Fruit fly (Drosophila melanogaster) whole organism, embryonic: Measurements from ENCODE around the gene Cyp4d14.

ENCODE experiments used
- Blimp-1 ChIP-seq: fragments of 200-800 bp; sonication (Bioruptor generic); optimal IDR thresholded peaks from 3 replicates; lab custom pipeline; 2018; ENCODE audit warnings: missing biosample characterization, missing genetic modification characterization, mild to moderate bottlenecking, moderate library complexity, missing genetic modification reagents
- CG10462 ChIP-seq: fragments of 200-800 bp; sonication (Bioruptor generic); optimal IDR thresholded peaks from 2 replicates; lab custom pipeline; 2016; ENCODE audit warnings: missing biosample characterization, missing genetic modification characterization
- CG10959 ChIP-seq: fragments of 200-800 bp; sonication (Bioruptor generic); IDR thresholded peaks from 2 replicates; pipeline ENCODE4 v1.3.6; 2022; ENCODE audit warnings: missing biosample characterization, missing genetic modification characterization
- CG11093 ChIP-seq: fragments of 200-800 bp; sonication (Bioruptor generic); IDR thresholded peaks from 3 replicates; pipeline ENCODE4 v1.3.6; 2022; ENCODE audit warnings: missing biosample characterization, missing genetic modification characterization
- CG11560 ChIP-seq: fragments of 200-800 bp; sonication (Bioruptor generic); IDR thresholded peaks from 3 replicates; pipeline ENCODE4 v1.3.6; 2022; ENCODE audit warnings: missing biosample characterization, missing genetic modification characterization
- CG11695 ChIP-seq: fragments of 200-800 bp; sonication (Bioruptor generic); IDR thresholded peaks from 3 replicates; pipeline ENCODE4 v1.3.6; 2022; ENCODE audit warnings: missing biosample characterization, missing genetic modification characterization
- CG12744 ChIP-seq: fragments of 200-800 bp; sonication (Bioruptor generic); optimal IDR thresholded peaks from 2 replicates; lab custom pipeline; 2016; ENCODE audit warnings: missing biosample characterization, missing genetic modification characterization
- CG14014 ChIP-seq: fragments of 200-800 bp; sonication (Bioruptor generic); IDR thresholded peaks from 2 replicates; pipeline ENCODE4 v1.3.6; 2022; ENCODE audit warnings: missing biosample characterization, missing genetic modification characterization
- CG15269 ChIP-seq: fragments of 200-800 bp; sonication (Bioruptor generic); optimal IDR thresholded peaks from 2 replicates; lab custom pipeline; 2018; ENCODE audit warnings: missing biosample characterization, mild to moderate bottlenecking, missing genetic modification characterization, moderate library complexity
- CG17359 ChIP-seq: fragments of 200-800 bp; sonication (Bioruptor generic); optimal IDR thresholded peaks from 3 replicates; lab custom pipeline; 2018; ENCODE audit warnings: missing biosample characterization, mild to moderate bottlenecking, missing genetic modification characterization, moderate library complexity
- CG18011 ChIP-seq: fragments of 200-800 bp; sonication (Bioruptor generic); optimal IDR thresholded peaks from 2 replicates; lab custom pipeline; 2017; ENCODE audit warnings: missing biosample characterization, missing genetic modification characterization, mild to moderate bottlenecking, moderate library complexity, missing genotype
- CG30403 ChIP-seq: fragments of 200-800 bp; sonication (Bioruptor generic); optimal IDR thresholded peaks from 3 replicates; lab custom pipeline; 2016; ENCODE audit warnings: missing biosample characterization, missing genetic modification characterization
- CG30431 ChIP-seq: fragments of 200-800 bp; sonication (Bioruptor generic); optimal IDR thresholded peaks from 2 replicates; lab custom pipeline; 2017; ENCODE audit warnings: missing biosample characterization, missing genetic modification characterization
- CG3065 ChIP-seq: fragments of 200-800 bp; sonication (Bioruptor generic); optimal IDR thresholded peaks from 2 replicates; lab custom pipeline; 2016; ENCODE audit warnings: missing biosample characterization, missing genetic modification characterization
- CG34422 ChIP-seq: fragments of 200-800 bp; sonication (Bioruptor generic); IDR thresholded peaks from 3 replicates; pipeline ENCODE4 v1.3.6; 2022; ENCODE audit warnings: missing biosample characterization, missing genetic modification characterization
- CG3847 ChIP-seq: fragments of 200-800 bp; sonication (Bioruptor generic); IDR thresholded peaks from 2 replicates; pipeline ENCODE4 v1.3.6; 2022; ENCODE audit warnings: missing biosample characterization, missing genetic modification characterization
- CG8944 ChIP-seq: fragments of 200-800 bp; sonication (Bioruptor generic); optimal IDR thresholded peaks from 3 replicates; lab custom pipeline; 2016; ENCODE audit warnings: missing biosample characterization, missing genetic modification characterization
- CG9215 ChIP-seq: fragments of 200-800 bp; sonication (Bioruptor generic); IDR thresholded peaks from 2 replicates; pipeline ENCODE4 v1.3.6; 2022; ENCODE audit warnings: missing biosample characterization, missing genetic modification characterization
- CG9876 ChIP-seq: fragments of 200-800 bp; sonication (Bioruptor generic); optimal IDR thresholded peaks from 2 replicates; lab custom pipeline; 2016; ENCODE audit warnings: missing biosample characterization, missing genetic modification characterization
- Dip3 ChIP-seq: fragments of 200-800 bp; sonication (Bioruptor generic); optimal IDR thresholded peaks from 3 replicates; lab custom pipeline; 2016; ENCODE audit warnings: missing biosample characterization, missing genetic modification characterization
- E2f2 ChIP-seq: fragments of 200-800 bp; sonication (Bioruptor generic); IDR thresholded peaks from 2 replicates; pipeline ENCODE4 v1.3.6; 2022; ENCODE audit warnings: missing biosample characterization, missing genetic modification characterization
- Gug ChIP-seq: fragments of 200-800 bp; sonication (Bioruptor generic); IDR thresholded peaks from 4 replicates; pipeline ENCODE4 v1.3.6; 2022; ENCODE audit warnings: missing biosample characterization, missing genetic modification characterization
- HLH3B ChIP-seq: fragments of 200-800 bp; sonication (Bioruptor generic); IDR thresholded peaks from 2 replicates; pipeline ENCODE4 v1.3.6; 2022; ENCODE audit warnings: missing biosample characterization, missing genetic modification characterization
- Poxn ChIP-seq: fragments of 200-800 bp; sonication (Bioruptor generic); IDR thresholded peaks from 2 replicates; pipeline ENCODE4 v1.3.6; 2022; ENCODE audit warnings: missing biosample characterization, missing genetic modification characterization
- Rfx ChIP-seq: fragments of 200-800 bp; sonication (Bioruptor generic); IDR thresholded peaks from 2 replicates; pipeline ENCODE4 v1.3.6; 2022; ENCODE audit warnings: missing biosample characterization, missing genetic modification characterization
- Rx ChIP-seq: fragments of 200-800 bp; sonication (Bioruptor generic); IDR thresholded peaks from 2 replicates; pipeline ENCODE4 v1.3.6; 2022; ENCODE audit warnings: missing biosample characterization, missing genetic modification characterization
- Side ChIP-seq: fragments of 200-800 bp; sonication (Bioruptor generic); optimal IDR thresholded peaks from 2 replicates; lab custom pipeline; 2016; ENCODE audit warnings: missing biosample characterization, missing genetic modification characterization
- Six4 ChIP-seq: fragments of 200-800 bp; sonication (Bioruptor generic); optimal IDR thresholded peaks from 2 replicates; lab custom pipeline; 2016; ENCODE audit warnings: missing biosample characterization, missing genetic modification characterization
- Sox102F ChIP-seq: fragments of 200-800 bp; sonication (Bioruptor generic); optimal IDR thresholded peaks from 2 replicates; lab custom pipeline; 2018; ENCODE audit warnings: missing biosample characterization, mild to moderate bottlenecking, missing genetic modification characterization, moderate library complexity
- Xbp1 ChIP-seq: fragments of 200-800 bp; sonication (Bioruptor generic); optimal IDR thresholded peaks from 3 replicates; lab custom pipeline; 2016; ENCODE audit warnings: missing biosample characterization, mild to moderate bottlenecking, missing genetic modification characterization
- ase ChIP-seq: fragments of 200-800 bp; sonication (Bioruptor generic); IDR thresholded peaks from 3 replicates; pipeline ENCODE4 v1.3.6; 2022; ENCODE audit warnings: missing biosample characterization, missing genetic modification characterization
- bcd ChIP-seq: fragments of 200-800 bp; sonication (Bioruptor generic); optimal IDR thresholded peaks from 2 replicates; lab custom pipeline; 2017; ENCODE audit warnings: missing biosample characterization, mild to moderate bottlenecking, missing genetic modification characterization
- cg ChIP-seq: fragments of 200-800 bp; sonication (Bioruptor generic); optimal IDR thresholded peaks from 3 replicates; lab custom pipeline; 2019; ENCODE audit warnings: missing biosample characterization, mild to moderate bottlenecking, missing genetic modification characterization, moderate library complexity
- grn ChIP-seq: fragments of 200-800 bp; sonication (Bioruptor generic); optimal IDR thresholded peaks from 3 replicates; lab custom pipeline; 2017; ENCODE audit warnings: missing biosample characterization, missing genetic modification characterization
- gsb-n ChIP-seq: fragments of 200-800 bp; sonication (Bioruptor generic); optimal IDR thresholded peaks from 3 replicates; lab custom pipeline; 2018; ENCODE audit warnings: missing biosample characterization, mild to moderate bottlenecking, missing genetic modification characterization
- her ChIP-seq: fragments of 200-800 bp; sonication (Bioruptor generic); optimal IDR thresholded peaks from 2 replicates; lab custom pipeline; 2016; ENCODE audit warnings: missing biosample characterization, missing genetic modification characterization
- ind ChIP-seq: fragments of 200-800 bp; sonication (Bioruptor generic); optimal IDR thresholded peaks from 3 replicates; lab custom pipeline; 2016; ENCODE audit warnings: missing biosample characterization, missing genetic modification characterization
- inv ChIP-seq: fragments of 200-800 bp; sonication (Bioruptor generic); IDR thresholded peaks from 2 replicates; pipeline ENCODE4 v1.3.6; 2022; ENCODE audit warnings: missing biosample characterization, missing genetic modification characterization; ENCODE audit not compliant: partially characterized antibody
- ken ChIP-seq: fragments of 200-800 bp; sonication (Bioruptor generic); IDR thresholded peaks from 3 replicates; pipeline ENCODE4 v1.3.6; 2022; ENCODE audit warnings: missing biosample characterization, missing genetic modification characterization
- klu ChIP-seq: fragments of 200-800 bp; sonication (Bioruptor generic); IDR thresholded peaks from 2 replicates; pipeline ENCODE4 v1.3.6; 2022; ENCODE audit warnings: missing biosample characterization, missing genetic modification characterization
- mirr ChIP-seq: fragments of 200-800 bp; sonication (Bioruptor generic); optimal IDR thresholded peaks from 3 replicates; lab custom pipeline; 2018; ENCODE audit warnings: missing biosample characterization, mild to moderate bottlenecking, missing genetic modification characterization
- peb ChIP-seq: fragments of 200-800 bp; sonication (Bioruptor generic); IDR thresholded peaks from 2 replicates; pipeline ENCODE4 v1.3.6; 2022; ENCODE audit warnings: missing biosample characterization, missing genetic modification characterization
- pnt ChIP-seq: fragments of 200-800 bp; sonication (Bioruptor generic); optimal IDR thresholded peaks from 3 replicates; lab custom pipeline; 2016; ENCODE audit warnings: missing biosample characterization, missing genetic modification characterization
- sd ChIP-seq: fragments of 200-800 bp; sonication (Bioruptor generic); optimal IDR thresholded peaks from 3 replicates; lab custom pipeline; 2018; ENCODE audit warnings: missing biosample characterization, mild to moderate bottlenecking, missing genetic modification characterization, moderate library complexity
- ssp ChIP-seq: fragments of 200-800 bp; sonication (Bioruptor generic); IDR thresholded peaks from 2 replicates; pipeline ENCODE4 v1.3.6; 2022; ENCODE audit warnings: missing biosample characterization, missing genetic modification characterization
- tgo ChIP-seq: fragments of 200-800 bp; sonication (Bioruptor generic); IDR thresholded peaks from 3 replicates; pipeline ENCODE4 v1.3.6; 2022; ENCODE audit warnings: missing biosample characterization, missing genetic modification characterization
- tio ChIP-seq: fragments of 200-800 bp; sonication (Bioruptor generic); optimal IDR thresholded peaks from 2 replicates; lab custom pipeline; 2017; ENCODE audit warnings: missing biosample characterization, missing genetic modification characterization, inconsistent platforms
- unpg ChIP-seq: fragments of 200-800 bp; sonication (Bioruptor generic); optimal IDR thresholded peaks from 3 replicates; lab custom pipeline; 2018; ENCODE audit warnings: missing biosample characterization, mild to moderate bottlenecking, missing genetic modification characterization, moderate library complexity
- z ChIP-seq: fragments of 200-800 bp; sonication (Bioruptor generic); IDR thresholded peaks from 3 replicates; pipeline ENCODE4 v1.3.6; 2022; ENCODE audit warnings: missing biosample characterization, missing genetic modification characterization

Cyp4d14 gene

DNA sequence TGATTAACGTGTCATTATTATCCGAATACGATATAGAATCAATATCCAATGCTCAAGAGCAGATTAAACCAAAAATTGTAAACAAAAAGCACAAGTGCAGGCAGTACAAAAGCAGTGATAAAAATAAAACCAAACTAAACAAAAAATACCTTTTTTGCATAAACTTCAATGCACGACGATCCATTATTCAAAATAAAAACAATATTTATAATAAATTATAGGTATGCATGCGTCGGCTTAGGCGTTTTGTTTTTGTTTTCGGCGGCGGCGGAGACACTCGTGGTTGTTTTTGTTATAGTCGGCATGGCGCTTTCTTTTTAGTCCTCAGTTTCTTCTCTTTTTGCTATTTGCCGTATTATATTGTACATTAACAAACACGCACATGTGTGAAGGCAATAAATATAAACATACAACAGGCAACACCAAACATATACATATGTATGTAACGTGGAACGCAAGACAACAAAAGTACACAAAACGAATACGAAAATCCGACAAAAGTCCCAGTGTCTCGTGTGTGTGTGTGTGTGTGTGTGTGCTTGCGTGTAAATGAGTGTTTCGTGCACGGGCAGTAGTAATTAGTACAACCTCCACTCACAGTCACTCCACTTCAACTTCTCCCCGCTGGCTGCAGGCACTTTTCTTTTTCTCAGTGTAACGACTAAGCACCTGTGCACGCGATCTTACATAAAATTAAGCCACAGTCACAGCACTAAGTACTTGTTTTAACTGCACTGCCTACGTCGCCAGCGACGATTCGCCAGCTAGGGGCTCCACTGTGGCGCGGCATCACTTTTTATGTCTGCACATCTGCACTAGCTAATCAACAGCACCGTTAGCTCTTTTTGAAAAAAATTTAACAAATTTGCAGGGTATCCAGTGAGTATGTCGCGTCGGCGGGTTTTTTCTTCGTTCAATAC is 39.0 kb downstream of the Cyp4d14 start (continued):
- TF ChIP-seq ind (peak; percentile 51), gsb-n (tag; lab: Kevin White, UChicago) (no peak), CG9876 (GFP tag; lab: Kevin White, UChicago) (no peak), cg (GFP tag; lab: Kevin White, UChicago) (no peak), CG14014 (0 out of 2 replicates have a peak, but pooled peaks have one; percentile 7), unpg (GFP tag; lab: Kevin White, UChicago) (peak; percentile 45), z (GFP tag; lab: Robert Waterston, UW) (peak; percentile 20; the same call in 1 of the 3 replicates), mirr (no peak), CG11093 (GFP tag; lab: Robert Waterston, UW) (0 out of 3 replicates have a peak, but pooled peaks have one; percentile 45), CG15269 (peak; percentile 54), CG3065 (GFP tag; lab: Kevin White, UChicago) (no peak), pnt (peak; percentile 42), CG34422 (GFP tag; lab: Robert Waterston, UW) (no peak; the same call in 2 of the 3 replicates), CG12744 (GFP tag; lab: Kevin White, UChicago) (no peak), bcd (GFP tag; lab: Kevin White, UChicago) (peak; percentile 58), CG30403 (GFP tag; lab: Kevin White, UChicago) (peak; percentile 56), Sox102F (peak; percentile 31), ase (GFP tag; lab: Robert Waterston, UW) (no peak), ken (GFP tag; lab: Robert Waterston, UW) (0 out of 3 replicates have a peak, but pooled peaks have one; percentile 39), Gug (GFP tag; lab: Robert Waterston, UW) (peak; percentile 65; the same call in 3 of the 4 replicates), Rfx (peak; percentile 54), Rx (GFP tag; lab: Robert Waterston, UW) (peak; percentile 27; the same call in 1 of the 2 replicates), Xbp1 (GFP tag; lab: Kevin White, UChicago) (peak; percentile 47), Poxn (no peak), Dip3 (GFP tag; lab: Kevin White, UChicago) (peak; percentile 41), tgo (GFP tag; lab: Robert Waterston, UW) (peak; percentile 56), ssp (GFP tag; lab: Robert Waterston, UW) (peak; percentile 41; the same call in 1 of the 2 replicates), CG30431 (peak; percentile 12), peb (no peak), CG8944 (peak; percentile 23), Side (GFP tag; lab: Kevin White, UChicago) (no peak), Blimp-1 (GFP tag; lab: Kevin White, UChicago) (peak; percentile 13), grn (GFP tag; lab: Kevin White, UChicago) (no peak), Six4 (GFP tag; lab: Kevin White, UChicago) (no peak), CG17359 (tag; lab: Kevin White, UChicago) (peak; percentile 15), her (GFP tag; lab: Kevin White, UChicago) (peak; percentile 3), CG18011 (GFP tag; lab: Kevin White, UChicago) (no peak), CG10959 (GFP tag; lab: Robert Waterston, UW) (no peak), HLH3B (GFP tag; lab: Robert Waterston, UW) (0 out of 2 replicates have a peak, but pooled peaks have one; percentile 28), tio (GFP tag; lab: Kevin White, UChicago) (peak; percentile 22), CG9215 (GFP tag; lab: Robert Waterston, UW) (peak; percentile 48; the same call in 1 of the 2 replicates), CG10462 (GFP tag; lab: Kevin White, UChicago) (no peak), E2f2 (GFP tag; lab: Robert Waterston, UW) (peak; percentile 19; the same call in 1 of the 2 replicates), CG11560 (tag; lab: Robert Waterston, UW) (0 out of 3 replicates have a peak, but pooled peaks have one; percentile 41), klu (GFP tag; lab: Robert Waterston, UW) (0 out of 2 replicates have a peak, but pooled peaks have one; percentile 40), CG11695 (peak; percentile 23; the same call in 1 of the 3 replicates), inv (no peak), sd (peak; percentile 60), CG3847 (GFP tag; lab: Robert Waterston, UW) (0 out of 2 replicates have a peak, but pooled peaks have one; percentile 21)
